Fruit fly (Drosophila melanogaster) whole organism, embryonic: Measurements from ENCODE around the gene CG17738.

Experiments
- CG32532 ChIP-seq: fragments of 200-800 bp; sonication (Bioruptor generic); IDR thresholded peaks from 2 replicates; pipeline ENCODE4 v1.3.6; 2022; ENCODE audit warnings: missing biosample characterization, missing genetic modification characterization
- CG8388 ChIP-seq: fragments of 200-800 bp; sonication (Bioruptor generic); optimal IDR thresholded peaks from 2 replicates; lab custom pipeline; 2019; ENCODE audit warnings: missing biosample characterization, mild to moderate bottlenecking, missing genetic modification characterization, moderate library complexity
- Doc2 ChIP-seq: fragments of 200-800 bp; sonication (Bioruptor generic); IDR thresholded peaks from 2 replicates; pipeline ENCODE4 v1.3.6; 2022; ENCODE audit warnings: missing biosample characterization, missing genetic modification characterization
- MBD-R2 ChIP-seq: fragments of 200-800 bp; sonication (Bioruptor generic); IDR thresholded peaks from 2 replicates; pipeline ENCODE4 v1.3.6; 2022; ENCODE audit warnings: missing biosample characterization, missing genetic modification characterization
- Usf ChIP-seq: fragments of 200-800 bp; sonication (Bioruptor generic); optimal IDR thresholded peaks from 2 replicates; lab custom pipeline; 2017; ENCODE audit warnings: missing genotype, missing biosample characterization, missing genetic modification characterization
- bab2 ChIP-seq: fragments of 200-800 bp; sonication (Bioruptor generic); optimal IDR thresholded peaks from 2 replicates; lab custom pipeline; 2016; ENCODE audit warnings: missing biosample characterization, missing genetic modification characterization
- so ChIP-seq: fragments of 200-800 bp; sonication (Bioruptor generic); IDR thresholded peaks from 3 replicates; pipeline ENCODE4 v1.3.6; 2022; ENCODE audit warnings: missing biosample characterization, missing genetic modification characterization

dm6 chr3R:12248243-12248642 is 22.4 kb upstream of the CG17738 start:
- TF ChIP-seq MBD-R2 (GFP tag; lab: Robert Waterston, UW) (no peak), Doc2 (GFP tag; lab: Robert Waterston, UW) (no peak), so (GFP tag; lab: Robert Waterston, UW) (no peak), Usf (GFP tag; lab: Kevin White, UChicago) (no peak), bab2 (no peak), CG8388 (GFP tag; lab: Kevin White, UChicago) (no peak), CG32532 (GFP tag; lab: Robert Waterston, UW) (no peak)
